Fruit fly (Drosophila melanogaster) whole organism, embryonic: ENCODE data around the gene Pex5.
A peak's percentile ranks its signal among the peaks of the same experiment; 100 is the strongest.

Experiments
- Adf1 ChIP-seq: fragments of 200-800 bp; sonication (Bioruptor generic); IDR thresholded peaks from 2 replicates; pipeline ENCODE4 v1.3.6; 2022; ENCODE audit warnings: missing biosample characterization, missing genetic modification characterization
- Asciz ChIP-seq: fragments of 200-800 bp; sonication (Bioruptor generic); optimal IDR thresholded peaks from 2 replicates; lab custom pipeline; 2017; ENCODE audit warnings: missing biosample characterization, mild to moderate bottlenecking, missing genetic modification characterization, missing genetic modification reagents
- B-H1 ChIP-seq: fragments of 200-800 bp; sonication (Bioruptor generic); IDR thresholded peaks from 3 replicates; pipeline ENCODE4 v1.3.6; 2022; ENCODE audit warnings: missing biosample characterization, missing genetic modification characterization
- B-H2 ChIP-seq: fragments of 200-800 bp; sonication (Bioruptor generic); optimal IDR thresholded peaks from 2 replicates; lab custom pipeline; 2018; ENCODE audit warnings: missing biosample characterization, mild to moderate bottlenecking, missing genetic modification characterization
- BtbVII ChIP-seq: fragments of 200-800 bp; sonication (Bioruptor generic); optimal IDR thresholded peaks from 3 replicates; lab custom pipeline; 2017; ENCODE audit warnings: missing biosample characterization, mild to moderate bottlenecking, missing genetic modification characterization
- CG10274 ChIP-seq: fragments of 200-800 bp; sonication (Bioruptor generic); optimal IDR thresholded peaks from 3 replicates; lab custom pipeline; 2017; ENCODE audit warnings: missing biosample characterization, mild to moderate bottlenecking, missing genetic modification characterization
- CG11695 ChIP-seq: fragments of 200-800 bp; sonication (Bioruptor generic); IDR thresholded peaks from 3 replicates; pipeline ENCODE4 v1.3.6; 2022; ENCODE audit warnings: missing biosample characterization, missing genetic modification characterization
- CG12659 ChIP-seq: fragments of 200-800 bp; sonication (Bioruptor generic); optimal IDR thresholded peaks from 3 replicates; lab custom pipeline; 2017; ENCODE audit warnings: mild to moderate bottlenecking, missing biosample characterization, missing genetic modification reagents, missing genetic modification characterization
- CG12744 ChIP-seq: fragments of 200-800 bp; sonication (Bioruptor generic); optimal IDR thresholded peaks from 2 replicates; lab custom pipeline; 2016; ENCODE audit warnings: missing biosample characterization, missing genetic modification characterization
- CG13424 ChIP-seq: fragments of 200-800 bp; sonication (Bioruptor generic); optimal IDR thresholded peaks from 2 replicates; lab custom pipeline; 2019; ENCODE audit warnings: missing biosample characterization, mild to moderate bottlenecking, missing genetic modification characterization, moderate library complexity
- CG14441 ChIP-seq: fragments of 200-800 bp; sonication (Bioruptor generic); IDR thresholded peaks from 2 replicates; pipeline ENCODE4 v1.3.6; 2022; ENCODE audit warnings: missing biosample characterization, missing genetic modification characterization
- CG15011 ChIP-seq: fragments of 200-800 bp; sonication (Bioruptor generic); optimal IDR thresholded peaks from 3 replicates; lab custom pipeline; 2018; ENCODE audit warnings: missing biosample characterization, mild to moderate bottlenecking, missing genetic modification characterization
- CG1603 ChIP-seq: fragments of 200-800 bp; sonication (Bioruptor generic); optimal IDR thresholded peaks from 2 replicates; lab custom pipeline; 2019; ENCODE audit warnings: missing biosample characterization, mild to moderate bottlenecking, missing genetic modification characterization, moderate library complexity
- CG17912 ChIP-seq: fragments of 200-800 bp; sonication (Bioruptor generic); optimal IDR thresholded peaks from 2 replicates; lab custom pipeline; 2018; ENCODE audit warnings: missing biosample characterization, mild to moderate bottlenecking, missing genetic modification characterization
- CG2116 ChIP-seq: fragments of 200-800 bp; sonication (Bioruptor generic); optimal IDR thresholded peaks from 3 replicates; lab custom pipeline; 2018; ENCODE audit warnings: missing biosample characterization, mild to moderate bottlenecking, missing genetic modification characterization
- CG2129 ChIP-seq: fragments of 200-800 bp; sonication (Bioruptor generic); IDR thresholded peaks from 2 replicates; pipeline ENCODE4 v1.3.6; 2022; ENCODE audit warnings: missing biosample characterization, missing genetic modification characterization; ENCODE audit not compliant: partially characterized antibody
- CG2875 ChIP-seq: fragments of 200-800 bp; sonication (Bioruptor generic); optimal IDR thresholded peaks from 2 replicates; lab custom pipeline; 2017; ENCODE audit warnings: missing biosample characterization, mild to moderate bottlenecking, missing genetic modification characterization, missing genetic modification reagents
- CG34376 ChIP-seq: fragments of 200-800 bp; sonication (Bioruptor generic); optimal IDR thresholded peaks from 2 replicates; lab custom pipeline; 2018; ENCODE audit warnings: missing biosample characterization, mild to moderate bottlenecking, missing genetic modification characterization
- CG3838 ChIP-seq: fragments of 200-800 bp; sonication (Bioruptor generic); optimal IDR thresholded peaks from 3 replicates; lab custom pipeline; 2016; ENCODE audit warnings: missing biosample characterization, missing genetic modification characterization
- CG4854 ChIP-seq: fragments of 200-800 bp; sonication (Bioruptor generic); optimal IDR thresholded peaks from 2 replicates; lab custom pipeline; 2016; ENCODE audit warnings: missing biosample characterization, missing genetic modification characterization, inconsistent platforms
- CG6654 ChIP-seq: fragments of 200-800 bp; sonication (Bioruptor generic); optimal IDR thresholded peaks from 2 replicates; lab custom pipeline; 2017; ENCODE audit warnings: missing biosample characterization, mild to moderate bottlenecking, missing genetic modification characterization
- CG6765 ChIP-seq: fragments of 200-800 bp; sonication (Bioruptor generic); optimal IDR thresholded peaks from 3 replicates; lab custom pipeline; 2017; ENCODE audit warnings: missing biosample characterization, mild to moderate bottlenecking, missing genetic modification characterization
- CG6813 ChIP-seq: fragments of 200-800 bp; sonication (Bioruptor generic); optimal IDR thresholded peaks from 2 replicates; lab custom pipeline; 2017; ENCODE audit warnings: missing biosample characterization, missing genetic modification characterization, mild to moderate bottlenecking, moderate library complexity, missing genetic modification reagents
- CG9797 ChIP-seq: fragments of 200-800 bp; sonication (Bioruptor generic); optimal IDR thresholded peaks from 3 replicates; lab custom pipeline; 2018; ENCODE audit warnings: missing biosample characterization, mild to moderate bottlenecking, missing genetic modification characterization
- CHES-1-like ChIP-seq: fragments of 200-800 bp; sonication (Bioruptor generic); optimal IDR thresholded peaks from 2 replicates; lab custom pipeline; 2016; ENCODE audit warnings: missing biosample characterization, missing genetic modification characterization
- CoRest ChIP-seq: fragments of 200-800 bp; sonication (Bioruptor generic); optimal IDR thresholded peaks from 3 replicates; lab custom pipeline; 2018; ENCODE audit warnings: missing biosample characterization, mild to moderate bottlenecking, missing genetic modification characterization, moderate library complexity
- CrebB ChIP-seq: fragments of 200-800 bp; sonication (Bioruptor generic); optimal IDR thresholded peaks from 3 replicates; lab custom pipeline; 2018; ENCODE audit warnings: missing biosample characterization, mild to moderate bottlenecking, missing genetic modification characterization
- Dfd ChIP-seq, 2 experiments: fragments of >200 bp; optimal IDR thresholded peaks; 2 replicates each; lab custom pipeline; 2017; ENCODE audit warnings: missing biosample characterization in 2 of 2, missing genetic modification characterization in 2 of 2
- HHEX ChIP-seq: fragments of 200-800 bp; sonication (Bioruptor generic); optimal IDR thresholded peaks from 3 replicates; lab custom pipeline; 2017; ENCODE audit warnings: missing biosample characterization, mild to moderate bottlenecking, missing genetic modification characterization, missing genetic modification reagents
- Hr51 ChIP-seq, 2 experiments: fragments of 200-800 bp; sonication (Bioruptor generic); optimal IDR thresholded peaks; 2 replicates in 1 of 2; 3 replicates in 1 of 2; lab custom pipeline; 2016 to 2018; ENCODE audit warnings: missing biosample characterization in 2 of 2, missing genetic modification characterization in 2 of 2, mild to moderate bottlenecking in 1 of 2, moderate library complexity in 1 of 2
- Jarid2 ChIP-seq: fragments of 200-800 bp; sonication (Bioruptor generic); optimal IDR thresholded peaks from 3 replicates; lab custom pipeline; 2017; ENCODE audit warnings: mild to moderate bottlenecking, missing biosample characterization, missing genetic modification reagents, missing genetic modification characterization
- Ssrp ChIP-seq: fragments of 200-800 bp; sonication (Bioruptor generic); optimal IDR thresholded peaks from 2 replicates; lab custom pipeline; 2018; ENCODE audit warnings: missing biosample characterization, mild to moderate bottlenecking, missing genetic modification characterization, moderate library complexity
- al ChIP-seq: fragments of 200-800 bp; sonication (Bioruptor generic); IDR thresholded peaks from 2 replicates; pipeline ENCODE4 v1.3.6; 2022; ENCODE audit warnings: missing biosample characterization, missing genetic modification characterization
- bcd ChIP-seq: fragments of 200-800 bp; sonication (Bioruptor generic); optimal IDR thresholded peaks from 2 replicates; lab custom pipeline; 2017; ENCODE audit warnings: missing biosample characterization, mild to moderate bottlenecking, missing genetic modification characterization
- cad ChIP-seq: fragments of >200 bp; optimal IDR thresholded peaks from 2 replicates; lab custom pipeline; 2017; ENCODE audit warnings: missing biosample characterization, missing genetic modification characterization
- cas ChIP-seq: fragments of 200-800 bp; sonication (Bioruptor generic); IDR thresholded peaks from 2 replicates; pipeline ENCODE4 v1.3.6; 2022; ENCODE audit warnings: missing biosample characterization, missing genetic modification characterization
- corto ChIP-seq: fragments of 200-800 bp; sonication (Bioruptor generic); optimal IDR thresholded peaks from 2 replicates; lab custom pipeline; 2016; ENCODE audit warnings: missing biosample characterization, mild to moderate bottlenecking, missing genetic modification characterization, moderate library complexity
- fd3F ChIP-seq: fragments of 200-800 bp; sonication (Bioruptor generic); optimal IDR thresholded peaks from 2 replicates; lab custom pipeline; 2018; ENCODE audit warnings: missing biosample characterization, mild to moderate bottlenecking, missing genetic modification characterization, moderate library complexity
- lilli ChIP-seq: fragments of 200-800 bp; sonication (Bioruptor generic); optimal IDR thresholded peaks from 3 replicates; lab custom pipeline; 2016; ENCODE audit warnings: missing biosample characterization, missing genetic modification characterization
- org-1 ChIP-seq: fragments of 200-800 bp; sonication (Bioruptor generic); optimal IDR thresholded peaks from 2 replicates; lab custom pipeline; 2017; ENCODE audit warnings: missing biosample characterization, missing genetic modification characterization
- pum ChIP-seq: fragments of 200-800 bp; sonication (Bioruptor generic); optimal IDR thresholded peaks from 2 replicates; lab custom pipeline; 2016; ENCODE audit warnings: missing biosample characterization, missing genetic modification characterization
- ranshi ChIP-seq: fragments of 200-800 bp; sonication (Bioruptor generic); IDR thresholded peaks from 2 replicates; pipeline ENCODE4 v1.3.6; 2022; ENCODE audit warnings: missing biosample characterization, missing genetic modification characterization
- run ChIP-seq: fragments of 200-800 bp; sonication (Bioruptor generic); optimal IDR thresholded peaks from 3 replicates; lab custom pipeline; 2018; ENCODE audit warnings: missing biosample characterization, mild to moderate bottlenecking, missing genetic modification characterization
- sna ChIP-seq: fragments of 200-800 bp; sonication (Bioruptor generic); IDR thresholded peaks from 2 replicates; pipeline ENCODE4 v1.3.6; 2022; ENCODE audit warnings: missing biosample characterization, missing genetic modification characterization; ENCODE audit not compliant: partially characterized antibody
- sug ChIP-seq: fragments of 200-800 bp; optimal IDR thresholded peaks from 2 replicates; lab custom pipeline; 2019; ENCODE audit warnings: missing biosample characterization, mild to moderate bottlenecking, missing genetic modification characterization, moderate library complexity
- tll ChIP-seq, 2 experiments: fragments of 200-800 bp in 1 of 2; fragments of >200 bp in 1 of 2; sonication (Bioruptor generic) in 1 of 2; optimal IDR thresholded peaks; 2 replicates each; lab custom pipeline; 2017 to 2019; ENCODE audit warnings: missing biosample characterization in 2 of 2, missing genetic modification characterization in 2 of 2, mild to moderate bottlenecking in 1 of 2, moderate library complexity in 1 of 2
- vvl ChIP-seq: fragments of 200-800 bp; sonication (Bioruptor generic); IDR thresholded peaks from 2 replicates; pipeline ENCODE4 v1.3.6; 2022; ENCODE audit warnings: missing biosample characterization, missing genetic modification characterization
- wor ChIP-seq: fragments of 200-800 bp; sonication (Bioruptor generic); IDR thresholded peaks from 2 replicates; pipeline ENCODE4 v1.3.6; 2022; ENCODE audit warnings: missing biosample characterization, missing genetic modification characterization
- zf30C ChIP-seq: fragments of 200-800 bp; sonication (Bioruptor generic); optimal IDR thresholded peaks from 3 replicates; lab custom pipeline; 2018; ENCODE audit warnings: missing biosample characterization, mild to moderate bottlenecking, missing genetic modification characterization

Pex5 gene

dm6 chrX:1854070-1854469 is 14.8 kb downstream of the Pex5 start (continued):
- TF ChIP-seq sug (tag; lab: Kevin White, UChicago) (peak; percentile 56), zf30C (GFP tag; lab: Kevin White, UChicago) (no peak), CG14441 (GFP tag; lab: Robert Waterston, UW) (peak; percentile 55; the same call in 1 of the 2 replicates), CG6813 (GFP tag; lab: Kevin White, UChicago) (peak; percentile 92), Ssrp (no peak), Adf1 (peak; percentile 72; the same call in 1 of the 2 replicates), CG9797 (GFP tag; lab: Kevin White, UChicago) (no peak), B-H1 (GFP tag; lab: Robert Waterston, UW) (peak; percentile 38; the same call in 1 of the 3 replicates), ranshi (peak; percentile 72), sna (no peak), CG6765 (GFP tag; lab: Kevin White, UChicago) (peak; percentile 93), CG17912 (GFP tag; lab: Kevin White, UChicago) (no peak), Dfd (GFP tag; optimal IDR thresholded peaks at IDR 0.05; lab: Kevin White, UChicago) (no peak), fd3F (GFP tag; lab: Kevin White, UChicago) (peak; percentile 69), CG13424 (peak; percentile 24), cas (GFP tag; lab: Robert Waterston, UW) (peak; percentile 66; the same call in 1 of the 2 replicates), CG12659 (peak; percentile 77), CG1603 (tag; lab: Kevin White, UChicago) (peak; percentile 13), HHEX (GFP tag; lab: Kevin White, UChicago) (peak; percentile 87), CG15011 (peak; percentile 67), bcd (GFP tag; lab: Kevin White, UChicago) (peak; percentile 54), CG11695 (GFP tag; lab: Robert Waterston, UW) (peak; percentile 73), wor (GFP tag; lab: Robert Waterston, UW) (no peak), CG10274 (GFP tag; lab: Kevin White, UChicago) (peak; percentile 15), vvl (GFP tag; lab: Robert Waterston, UW) (peak; percentile 50; the same call in 1 of the 2 replicates), CoRest (tag; lab: Kevin White, UChicago) (peak; percentile 15), CrebB (tag; lab: Kevin White, UChicago) (peak; percentile 82), B-H2 (peak; percentile 72), cad (no peak), run (tag; lab: Kevin White, UChicago) (peak; percentile 17), CG2875 (GFP tag; lab: Kevin White, UChicago) (peak; percentile 52), org-1 (GFP tag; lab: Kevin White, UChicago) (peak; percentile 76), pum (GFP tag; lab: Kevin White, UChicago) (no peak), corto (GFP tag; lab: Kevin White, UChicago) (no peak), CG34376 (GFP tag; lab: Kevin White, UChicago) (peak; percentile 92), al (GFP tag; lab: Robert Waterston, UW) (no peak), CG12744 (GFP tag; lab: Kevin White, UChicago) (peak; percentile 49), CG3838 (GFP tag; lab: Kevin White, UChicago) (peak; percentile 42), CG6654 (GFP tag; lab: Kevin White, UChicago) (no peak), CG2129 (GFP tag; lab: Robert Waterston, UW) (no peak), CG2116 (peak; percentile 45), Jarid2 (GFP tag; lab: Kevin White, UChicago) (peak; percentile 52), tll (GFP tag; optimal IDR thresholded peaks at IDR 0.05; lab: Kevin White, UChicago) (no peak), Hr51 (GFP tag; optimal IDR thresholded peaks at IDR 0.05; lab: Kevin White, UChicago) (peak; percentile 8 to 73), Asciz (GFP tag; lab: Kevin White, UChicago) (peak; percentile 54), lilli (GFP tag; lab: Kevin White, UChicago) (peak; percentile 43), BtbVII (GFP tag; lab: Kevin White, UChicago) (peak; percentile 89), CG4854 (GFP tag; lab: Kevin White, UChicago) (peak; percentile 72), CHES-1-like (GFP tag; lab: Kevin White, UChicago) (peak; percentile 70)
